Fruit fly (Drosophila melanogaster) whole organism, embryonic: ENCODE results near the gene Eig71Ea.

Experiments used
- Aef1 ChIP-seq: fragments of 200-800 bp; sonication (Bioruptor generic); IDR thresholded peaks from 3 replicates; pipeline ENCODE4 v1.3.6; 2022; ENCODE audit warnings: missing biosample characterization, missing genetic modification characterization
- Atf-2 ChIP-seq: fragments of 200-800 bp; sonication (Bioruptor generic); optimal IDR thresholded peaks from 2 replicates; lab custom pipeline; 2016; ENCODE audit warnings: missing biosample characterization, missing genetic modification characterization
- Bgb ChIP-seq: fragments of 200-800 bp; sonication (Bioruptor generic); IDR thresholded peaks from 2 replicates; pipeline ENCODE4 v1.3.6; 2022; ENCODE audit warnings: missing biosample characterization, missing genetic modification characterization; ENCODE audit not compliant: partially characterized antibody
- CG10147 ChIP-seq: fragments of 200-800 bp; sonication (Bioruptor generic); optimal IDR thresholded peaks from 2 replicates; lab custom pipeline; 2019; ENCODE audit warnings: missing biosample characterization, mild to moderate bottlenecking, missing genetic modification characterization, moderate library complexity
- CG1024 ChIP-seq: fragments of 200-800 bp; sonication (Bioruptor generic); IDR thresholded peaks from 2 replicates; pipeline ENCODE4 v1.3.6; 2022; ENCODE audit warnings: missing biosample characterization, missing genetic modification characterization
- CG13894 ChIP-seq: fragments of 200-800 bp; sonication (Bioruptor generic); optimal IDR thresholded peaks from 3 replicates; lab custom pipeline; 2018; ENCODE audit warnings: missing biosample characterization, mild to moderate bottlenecking, missing genetic modification characterization, moderate library complexity
- CG15514 ChIP-seq: fragments of 200-800 bp; sonication (Bioruptor generic); optimal IDR thresholded peaks from 3 replicates; lab custom pipeline; 2017; ENCODE audit warnings: missing biosample characterization, missing genetic modification characterization, mild to moderate bottlenecking, moderate library complexity, missing genetic modification reagents
- CG15696 ChIP-seq: fragments of 200-800 bp; sonication (Bioruptor generic); optimal IDR thresholded peaks from 2 replicates; lab custom pipeline; 2019; ENCODE audit warnings: missing biosample characterization, mild to moderate bottlenecking, missing genetic modification characterization, moderate library complexity
- CG1647 ChIP-seq: fragments of 200-800 bp; sonication (Bioruptor generic); optimal IDR thresholded peaks from 3 replicates; lab custom pipeline; 2016; ENCODE audit warnings: missing biosample characterization, missing genetic modification characterization
- CG17328 ChIP-seq: fragments of 200-800 bp; sonication (Bioruptor generic); IDR thresholded peaks from 2 replicates; pipeline ENCODE4 v1.3.6; 2022; ENCODE audit warnings: missing biosample characterization, missing genetic modification characterization
- CG2120 ChIP-seq: fragments of 200-800 bp; sonication (Bioruptor generic); optimal IDR thresholded peaks from 3 replicates; lab custom pipeline; 2016; ENCODE audit warnings: missing biosample characterization, missing genetic modification characterization
- CG30403 ChIP-seq: fragments of 200-800 bp; sonication (Bioruptor generic); optimal IDR thresholded peaks from 3 replicates; lab custom pipeline; 2016; ENCODE audit warnings: missing biosample characterization, missing genetic modification characterization
- CG31224 ChIP-seq: fragments of 200-800 bp; sonication (Bioruptor generic); IDR thresholded peaks from 2 replicates; pipeline ENCODE4 v1.3.6; 2022; ENCODE audit warnings: missing biosample characterization, missing genetic modification characterization
- CG4854 ChIP-seq: fragments of 200-800 bp; sonication (Bioruptor generic); optimal IDR thresholded peaks from 2 replicates; lab custom pipeline; 2016; ENCODE audit warnings: missing biosample characterization, missing genetic modification characterization, inconsistent platforms
- CG5245 ChIP-seq: fragments of 200-800 bp; sonication (Bioruptor generic); optimal IDR thresholded peaks from 3 replicates; lab custom pipeline; 2016; ENCODE audit warnings: missing biosample characterization, missing genetic modification characterization
- CG6654 ChIP-seq: fragments of 200-800 bp; sonication (Bioruptor generic); optimal IDR thresholded peaks from 2 replicates; lab custom pipeline; 2017; ENCODE audit warnings: missing biosample characterization, mild to moderate bottlenecking, missing genetic modification characterization
- CG6813 ChIP-seq: fragments of 200-800 bp; sonication (Bioruptor generic); optimal IDR thresholded peaks from 2 replicates; lab custom pipeline; 2017; ENCODE audit warnings: missing biosample characterization, missing genetic modification characterization, mild to moderate bottlenecking, moderate library complexity, missing genetic modification reagents
- CG8089 ChIP-seq: fragments of 200-800 bp; sonication (Bioruptor generic); optimal IDR thresholded peaks from 3 replicates; lab custom pipeline; 2016; ENCODE audit warnings: missing biosample characterization, missing genetic modification characterization
- D ChIP-seq, 2 experiments: fragments of 200-800 bp in 1 of 2; fragments of >200 bp in 1 of 2; sonication (Bioruptor generic) in 1 of 2; optimal IDR thresholded peaks; 2 replicates in 1 of 2; 3 replicates in 1 of 2; lab custom pipeline; 2017; ENCODE audit warnings: mild to moderate bottlenecking in 1 of 2, missing biosample characterization in 1 of 2, missing genetic modification characterization in 1 of 2, missing genetic modification reagents in 1 of 2
- Dll ChIP-seq: fragments of 200-800 bp; sonication (Bioruptor generic); IDR thresholded peaks from 4 replicates; pipeline ENCODE4 v1.3.6; 2022; ENCODE audit warnings: missing biosample characterization, missing genetic modification characterization; ENCODE audit not compliant: partially characterized antibody
- E2f1 ChIP-seq: fragments of 200-800 bp; sonication (Bioruptor generic); IDR thresholded peaks from 2 replicates; pipeline ENCODE4 v1.3.6; 2022; ENCODE audit warnings: missing biosample characterization, missing genetic modification characterization
- HmgZ ChIP-seq: fragments of 200-800 bp; sonication (Bioruptor generic); optimal IDR thresholded peaks from 2 replicates; lab custom pipeline; 2018; ENCODE audit warnings: missing biosample characterization, mild to moderate bottlenecking, missing genetic modification characterization
- Hmx ChIP-seq: fragments of 200-800 bp; sonication (Bioruptor generic); optimal IDR thresholded peaks from 2 replicates; lab custom pipeline; 2016; ENCODE audit warnings: missing biosample characterization, missing genetic modification characterization
- Lim3 ChIP-seq: fragments of 200-800 bp; sonication (Bioruptor generic); IDR thresholded peaks from 2 replicates; pipeline ENCODE4 v1.3.6; 2022; ENCODE audit warnings: missing biosample characterization, missing genetic modification characterization
- Max ChIP-seq: fragments of 200-800 bp; sonication (Bioruptor generic); optimal IDR thresholded peaks from 2 replicates; lab custom pipeline; 2016; ENCODE audit warnings: missing biosample characterization, mild to moderate bottlenecking, missing genetic modification characterization
- Myb ChIP-seq: fragments of 200-800 bp; sonication (Bioruptor generic); optimal IDR thresholded peaks from 2 replicates; lab custom pipeline; 2016; ENCODE audit warnings: missing biosample characterization, missing genetic modification characterization
- NC2α ChIP-seq: fragments of 200-800 bp; sonication (Bioruptor generic); optimal IDR thresholded peaks from 2 replicates; lab custom pipeline; 2016; ENCODE audit warnings: missing biosample characterization, missing genetic modification characterization
- Trl ChIP-seq, 3 experiments: fragments of >200 bp in 2 of 3; fragments of 200-800 bp in 1 of 3; sonication (Bioruptor generic) in 1 of 3; optimal IDR thresholded peaks; 2 replicates in 1 of 3; 3 replicates in 2 of 3; lab custom pipeline; 2016 to 2017; ENCODE audit warnings: missing biosample characterization in 1 of 3, missing genetic modification characterization in 1 of 3
- YL-1 ChIP-seq: fragments of 200-800 bp; sonication (Bioruptor generic); optimal IDR thresholded peaks from 3 replicates; lab custom pipeline; 2017; ENCODE audit warnings: missing biosample characterization, mild to moderate bottlenecking, missing genetic modification characterization
- al ChIP-seq: fragments of 200-800 bp; sonication (Bioruptor generic); IDR thresholded peaks from 2 replicates; pipeline ENCODE4 v1.3.6; 2022; ENCODE audit warnings: missing biosample characterization, missing genetic modification characterization
- ara ChIP-seq: fragments of 200-800 bp; sonication (Bioruptor generic); IDR thresholded peaks from 2 replicates; pipeline ENCODE4 v1.3.6; 2022; ENCODE audit warnings: missing biosample characterization, missing genetic modification characterization
- ash1 ChIP-seq: fragments of 200-800 bp; sonication (Bioruptor generic); optimal IDR thresholded peaks from 2 replicates; lab custom pipeline; 2018; ENCODE audit warnings: missing biosample characterization, mild to moderate bottlenecking, missing genetic modification characterization
- dan ChIP-seq: fragments of 200-800 bp; sonication (Bioruptor generic); IDR thresholded peaks from 2 replicates; pipeline ENCODE4 v1.3.6; 2022; ENCODE audit warnings: missing biosample characterization, missing genetic modification characterization
- gcm ChIP-seq: fragments of 200-800 bp; sonication (Bioruptor generic); optimal IDR thresholded peaks from 2 replicates; lab custom pipeline; 2019; ENCODE audit warnings: missing biosample characterization, mild to moderate bottlenecking, missing genetic modification characterization, moderate library complexity
- gcm2 ChIP-seq: fragments of 200-800 bp; sonication (Bioruptor generic); optimal IDR thresholded peaks from 2 replicates; lab custom pipeline; 2016; ENCODE audit warnings: missing biosample characterization, missing genetic modification characterization
- gro ChIP-seq: fragments of 200-800 bp; sonication (Bioruptor generic); optimal IDR thresholded peaks from 2 replicates; lab custom pipeline; 2016; ENCODE audit warnings: missing biosample characterization, missing genetic modification characterization
- klu ChIP-seq: fragments of 200-800 bp; sonication (Bioruptor generic); IDR thresholded peaks from 2 replicates; pipeline ENCODE4 v1.3.6; 2022; ENCODE audit warnings: missing biosample characterization, missing genetic modification characterization
- lab ChIP-seq: fragments of 200-800 bp; sonication (Bioruptor generic); optimal IDR thresholded peaks from 3 replicates; lab custom pipeline; 2017; ENCODE audit warnings: missing biosample characterization, missing genetic modification characterization, mild to moderate bottlenecking, moderate library complexity, missing genetic modification reagents
- lilli ChIP-seq: fragments of 200-800 bp; sonication (Bioruptor generic); optimal IDR thresholded peaks from 3 replicates; lab custom pipeline; 2016; ENCODE audit warnings: missing biosample characterization, missing genetic modification characterization
- pan ChIP-seq, 4 experiments: fragments of >200 bp in 3 of 4; fragments of 200-800 bp in 1 of 4; sonication (Bioruptor generic) in 1 of 4; optimal IDR thresholded peaks in 3 of 4; IDR thresholded peaks in 1 of 4; 2 replicates each; pipeline versions ENCODE4 v1.3.6 to Lab custom; 2017 to 2022; ENCODE audit warnings: missing biosample characterization in 2 of 4, missing genetic modification characterization in 2 of 4, mixed read lengths in 1 of 4
- rib ChIP-seq: fragments of 200-800 bp; sonication (Bioruptor generic); IDR thresholded peaks from 2 replicates; pipeline ENCODE4 v1.3.6; 2022; ENCODE audit warnings: missing biosample characterization, missing genetic modification characterization
- sd ChIP-seq: fragments of 200-800 bp; sonication (Bioruptor generic); optimal IDR thresholded peaks from 3 replicates; lab custom pipeline; 2018; ENCODE audit warnings: missing biosample characterization, mild to moderate bottlenecking, missing genetic modification characterization, moderate library complexity
- slou ChIP-seq: fragments of 200-800 bp; sonication (Bioruptor generic); optimal IDR thresholded peaks from 3 replicates; lab custom pipeline; 2016; ENCODE audit warnings: missing biosample characterization, missing genetic modification characterization
- ssp ChIP-seq: fragments of 200-800 bp; sonication (Bioruptor generic); IDR thresholded peaks from 2 replicates; pipeline ENCODE4 v1.3.6; 2022; ENCODE audit warnings: missing biosample characterization, missing genetic modification characterization
- tgo ChIP-seq: fragments of 200-800 bp; sonication (Bioruptor generic); IDR thresholded peaks from 3 replicates; pipeline ENCODE4 v1.3.6; 2022; ENCODE audit warnings: missing biosample characterization, missing genetic modification characterization
- trem ChIP-seq: fragments of 200-800 bp; optimal IDR thresholded peaks from 3 replicates; lab custom pipeline; 2019; ENCODE audit warnings: missing biosample characterization, mild to moderate bottlenecking, missing genetic modification characterization, moderate library complexity
- vvl ChIP-seq: fragments of 200-800 bp; sonication (Bioruptor generic); IDR thresholded peaks from 2 replicates; pipeline ENCODE4 v1.3.6; 2022; ENCODE audit warnings: missing biosample characterization, missing genetic modification characterization
- zfh1 ChIP-seq: fragments of 200-800 bp; sonication (Bioruptor generic); IDR thresholded peaks from 3 replicates; pipeline ENCODE4 v1.3.6; 2022; ENCODE audit warnings: missing biosample characterization, missing genetic modification characterization

Eig71Ea gene

DNA sequence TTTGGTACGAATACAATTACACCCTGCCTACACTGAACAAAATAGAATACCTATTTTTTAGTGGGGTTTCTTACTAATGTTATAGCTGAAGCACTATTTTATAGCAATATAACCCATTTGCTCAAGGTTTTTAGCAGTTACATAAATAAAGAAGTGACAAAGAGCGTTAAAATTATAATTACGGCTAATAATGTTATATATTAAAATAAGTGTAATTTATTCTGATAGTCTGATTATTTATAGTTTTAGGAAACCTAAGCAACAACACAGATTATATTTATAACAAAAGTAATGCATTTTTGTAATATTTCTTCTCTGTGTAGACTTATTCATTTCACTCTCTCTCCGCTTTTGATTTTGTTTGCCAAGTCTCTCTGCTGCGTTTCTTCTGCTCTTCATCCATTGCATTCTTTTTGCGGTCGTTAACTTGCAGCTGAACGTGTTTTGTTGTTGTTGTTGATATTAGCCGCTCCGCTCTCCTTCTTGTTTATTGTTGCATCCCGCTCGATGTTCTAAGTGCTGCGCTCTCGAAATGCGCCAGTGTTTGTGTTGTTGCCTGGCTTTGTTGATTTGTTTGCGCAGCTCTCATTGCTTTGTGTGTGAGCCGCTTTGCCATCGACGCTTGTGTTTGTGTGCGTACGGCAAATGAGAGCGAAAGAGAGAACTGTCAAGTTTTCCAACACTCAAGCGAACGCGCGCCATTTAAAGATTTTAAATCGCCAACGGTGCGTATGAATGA, 23.6 kb downstream of the Eig71Ea start (continued):
- TF ChIP-seq E2f1 (GFP tag; lab: Robert Waterston, UW), result peak; percentile 83
- no peak for TF ChIP-seq CG8089 (GFP tag; lab: Kevin White, UChicago)
- no peak for TF ChIP-seq NC2α
- no peak for TF ChIP-seq ash1
- TF ChIP-seq CG4854 (GFP tag; lab: Kevin White, UChicago), result peak; percentile 9
- peak; percentile 59 for TF ChIP-seq sd (tag; lab: Kevin White, UChicago)
- peak; percentile 88 for TF ChIP-seq tgo (GFP tag; lab: Robert Waterston, UW)
- TF ChIP-seq trem, result peak; percentile 90
- no peak for TF ChIP-seq dan (GFP tag; lab: Robert Waterston, UW)
- TF ChIP-seq pan (optimal IDR thresholded peaks at IDR 0.05; lab: Kevin White, UChicago), result no peak
- peak in 1 of 2 experiments; percentile 83 for TF ChIP-seq pan (GFP tag; optimal IDR thresholded peaks at IDR 0.05 in 1 of 2, IDR thresholded peaks at IDR 0.05 in 1 of 2)
- peak; percentile 67 for TF ChIP-seq ara (GFP tag; lab: Robert Waterston, UW)
- peak; percentile 73 for TF ChIP-seq Max
- peak; percentile 71 for TF ChIP-seq CG6813 (GFP tag; lab: Kevin White, UChicago)
- TF ChIP-seq CG5245 (GFP tag; lab: Kevin White, UChicago), result peak; percentile 73
- no peak for TF ChIP-seq Bgb (GFP tag; lab: Robert Waterston, UW)
- TF ChIP-seq CG2120, result peak; percentile 84
- peak; percentile 16 for TF ChIP-seq Myb (GFP tag; lab: Kevin White, UChicago)
- TF ChIP-seq HmgZ, result peak; percentile 58
- TF ChIP-seq ssp, result peak; percentile 79
- TF ChIP-seq D (optimal IDR thresholded peaks at IDR 0.05; lab: Kevin White, UChicago), result no peak
- peak; percentile 92 for TF ChIP-seq D (GFP tag; optimal IDR thresholded peaks at IDR 0.05; lab: Kevin White, UChicago)
- TF ChIP-seq rib (GFP tag; lab: Robert Waterston, UW), result no peak
- peak; percentile 55 for TF ChIP-seq lilli
- peak; percentile 78 for TF ChIP-seq Aef1 (GFP tag; lab: Robert Waterston, UW)
- peak; percentile 90 for TF ChIP-seq lab
- no peak for TF ChIP-seq Lim3
- TF ChIP-seq Trl (optimal IDR thresholded peaks at IDR 0.05; lab: Kevin White, UChicago), result peak; percentile 77 to 84
- peak; percentile 67 for TF ChIP-seq Trl (GFP tag; optimal IDR thresholded peaks at IDR 0.05; lab: Kevin White, UChicago)
- peak; percentile 74 for TF ChIP-seq CG17328 (GFP tag; lab: Robert Waterston, UW)
- TF ChIP-seq CG31224, result peak; percentile 80
- peak; percentile 25 for TF ChIP-seq CG13894 (tag; lab: Kevin White, UChicago)
- TF ChIP-seq Dll (GFP tag; lab: Robert Waterston, UW), result no peak
- TF ChIP-seq CG1024 (GFP tag; lab: Robert Waterston, UW), result peak; percentile 57; the same call in 1 of the 2 replicates
- TF ChIP-seq vvl, result peak; percentile 84
- peak; percentile 89 for TF ChIP-seq CG10147
- peak; percentile 50 for TF ChIP-seq CG15696
- peak; percentile 81 for TF ChIP-seq slou (GFP tag; lab: Kevin White, UChicago)
- TF ChIP-seq CG1647 (GFP tag; lab: Kevin White, UChicago), result peak; percentile 21
- peak; percentile 95 for TF ChIP-seq CG30403 (GFP tag; lab: Kevin White, UChicago)
- peak; percentile 20 for TF ChIP-seq Atf-2 (GFP tag; lab: Kevin White, UChicago)
- peak; percentile 66 for TF ChIP-seq YL-1 (GFP tag; lab: Kevin White, UChicago)
- peak; percentile 87 for TF ChIP-seq CG6654 (GFP tag; lab: Kevin White, UChicago)
- peak; percentile 66; the same call in 2 of the 3 replicates for TF ChIP-seq zfh1 (GFP tag; lab: Robert Waterston, UW)
- TF ChIP-seq Hmx (GFP tag; lab: Kevin White, UChicago), result peak; percentile 44
- TF ChIP-seq gro, result peak; percentile 16
- TF ChIP-seq klu (GFP tag; lab: Robert Waterston, UW), result no peak; the same call in 1 of the 2 replicates
- no peak for TF ChIP-seq gcm2 (GFP tag; lab: Kevin White, UChicago)
- TF ChIP-seq gcm (GFP tag; lab: Kevin White, UChicago), result peak; percentile 91
- peak; percentile 88 for TF ChIP-seq al (GFP tag; lab: Robert Waterston, UW)
- peak; percentile 57 for TF ChIP-seq CG15514 (GFP tag; lab: Kevin White, UChicago)
